Fruit fly (Drosophila melanogaster) whole organism, embryonic: Measurements from ENCODE around the gene alphaSnap.
A peak's percentile ranks its signal among the peaks of the same experiment; 100 is the strongest.

Experiments used
- Asciz ChIP-seq: fragments of 200-800 bp; sonication (Bioruptor generic); optimal IDR thresholded peaks from 2 replicates; lab custom pipeline; 2017; ENCODE audit warnings: missing biosample characterization, mild to moderate bottlenecking, missing genetic modification characterization, missing genetic modification reagents
- Atf3 ChIP-seq: fragments of 200-800 bp; sonication (Bioruptor generic); optimal IDR thresholded peaks from 3 replicates; lab custom pipeline; 2016; ENCODE audit warnings: missing biosample characterization, missing genetic modification characterization
- CG11093 ChIP-seq: fragments of 200-800 bp; sonication (Bioruptor generic); IDR thresholded peaks from 3 replicates; pipeline ENCODE4 v1.3.6; 2022; ENCODE audit warnings: missing biosample characterization, missing genetic modification characterization
- CG12236 ChIP-seq: fragments of 200-800 bp; sonication (Bioruptor generic); optimal IDR thresholded peaks from 2 replicates; lab custom pipeline; 2016; ENCODE audit warnings: missing biosample characterization, missing genetic modification characterization
- CG15073 ChIP-seq: fragments of 200-800 bp; sonication (Bioruptor generic); optimal IDR thresholded peaks from 2 replicates; lab custom pipeline; 2016; ENCODE audit warnings: missing biosample characterization, missing genetic modification characterization
- CG17361 ChIP-seq: fragments of 200-800 bp; sonication (Bioruptor generic); IDR thresholded peaks from 3 replicates; pipeline ENCODE4 v1.3.6; 2022; ENCODE audit warnings: missing biosample characterization, missing genetic modification characterization
- CG18619 ChIP-seq: fragments of 200-800 bp; sonication (Bioruptor generic); optimal IDR thresholded peaks from 3 replicates; lab custom pipeline; 2017; ENCODE audit warnings: missing biosample characterization, mild to moderate bottlenecking, missing genetic modification characterization
- CG2120 ChIP-seq: fragments of 200-800 bp; sonication (Bioruptor generic); optimal IDR thresholded peaks from 3 replicates; lab custom pipeline; 2016; ENCODE audit warnings: missing biosample characterization, missing genetic modification characterization
- CG31388 ChIP-seq: fragments of 200-800 bp; sonication (Bioruptor generic); optimal IDR thresholded peaks from 2 replicates; lab custom pipeline; 2016; ENCODE audit warnings: missing biosample characterization, missing genetic modification characterization
- CG4282 ChIP-seq: fragments of 200-800 bp; sonication (Bioruptor generic); optimal IDR thresholded peaks from 2 replicates; lab custom pipeline; 2016; ENCODE audit warnings: missing biosample characterization, missing genetic modification characterization
- CG43689 ChIP-seq: fragments of 200-800 bp; sonication (Bioruptor generic); IDR thresholded peaks from 2 replicates; pipeline ENCODE4 v1.3.6; 2022; ENCODE audit warnings: missing biosample characterization, missing genetic modification characterization
- CG5245 ChIP-seq: fragments of 200-800 bp; sonication (Bioruptor generic); optimal IDR thresholded peaks from 3 replicates; lab custom pipeline; 2016; ENCODE audit warnings: missing biosample characterization, missing genetic modification characterization
- CG6791 ChIP-seq: fragments of 200-800 bp; sonication (Bioruptor generic); IDR thresholded peaks from 3 replicates; pipeline ENCODE4 v1.3.6; 2022; ENCODE audit warnings: missing biosample characterization, missing genetic modification characterization; ENCODE audit not compliant: partially characterized antibody
- CG7372 ChIP-seq: fragments of 200-800 bp; sonication (Bioruptor generic); IDR thresholded peaks from 2 replicates; pipeline ENCODE4 v1.3.6; 2022; ENCODE audit warnings: missing biosample characterization, missing genetic modification characterization
- CG7556 ChIP-seq: fragments of 200-800 bp; sonication (Bioruptor generic); optimal IDR thresholded peaks from 2 replicates; lab custom pipeline; 2017; ENCODE audit warnings: missing biosample characterization, mild to moderate bottlenecking, missing genetic modification characterization
- CG7839 ChIP-seq: fragments of 200-800 bp; sonication (Bioruptor generic); optimal IDR thresholded peaks from 3 replicates; lab custom pipeline; 2018; ENCODE audit warnings: missing biosample characterization, mild to moderate bottlenecking, missing genetic modification characterization, moderate library complexity
- CG7928 ChIP-seq: fragments of 200-800 bp; sonication (Bioruptor generic); optimal IDR thresholded peaks from 2 replicates; lab custom pipeline; 2017; ENCODE audit warnings: missing biosample characterization, mild to moderate bottlenecking, missing genetic modification characterization
- CG7963 ChIP-seq: fragments of 200-800 bp; sonication (Bioruptor generic); IDR thresholded peaks from 3 replicates; pipeline ENCODE4 v1.3.6; 2022; ENCODE audit warnings: missing biosample characterization, missing genetic modification characterization; ENCODE audit not compliant: partially characterized antibody
- CG9215 ChIP-seq: fragments of 200-800 bp; sonication (Bioruptor generic); IDR thresholded peaks from 2 replicates; pipeline ENCODE4 v1.3.6; 2022; ENCODE audit warnings: missing biosample characterization, missing genetic modification characterization
- HmgZ ChIP-seq: fragments of 200-800 bp; sonication (Bioruptor generic); optimal IDR thresholded peaks from 2 replicates; lab custom pipeline; 2018; ENCODE audit warnings: missing biosample characterization, mild to moderate bottlenecking, missing genetic modification characterization
- Hmr ChIP-seq: fragments of 200-800 bp; sonication (Bioruptor generic); optimal IDR thresholded peaks from 3 replicates; lab custom pipeline; 2017; ENCODE audit warnings: mild to moderate bottlenecking, missing biosample characterization, missing genetic modification reagents, missing genetic modification characterization
- Mad ChIP-seq: fragments of 200-800 bp; sonication (Bioruptor generic); optimal IDR thresholded peaks from 2 replicates; lab custom pipeline; 2016; ENCODE audit warnings: missing biosample characterization, missing genetic modification characterization
- Med ChIP-seq: fragments of 200-800 bp; sonication (Bioruptor generic); peaks from one replicate; lab custom pipeline; 2016; ENCODE audit warnings: missing biosample characterization, missing genetic modification characterization, mild to moderate bottlenecking, inconsistent platforms, moderate library complexity
- Mes4 ChIP-seq: fragments of 200-800 bp; sonication (Bioruptor generic); optimal IDR thresholded peaks from 2 replicates; lab custom pipeline; 2016; ENCODE audit warnings: missing biosample characterization, missing genetic modification characterization
- NC2β ChIP-seq: fragments of 200-800 bp; sonication (Bioruptor generic); optimal IDR thresholded peaks from 2 replicates; lab custom pipeline; 2016; ENCODE audit warnings: missing biosample characterization, missing genetic modification characterization
- NK7.1 ChIP-seq: fragments of 200-800 bp; sonication (Bioruptor generic); optimal IDR thresholded peaks from 3 replicates; lab custom pipeline; 2016; ENCODE audit warnings: missing biosample characterization, missing genetic modification characterization
- Nf-YA ChIP-seq: fragments of 200-800 bp; sonication (Bioruptor generic); IDR thresholded peaks from 2 replicates; pipeline ENCODE4 v1.3.6; 2022; ENCODE audit warnings: missing biosample characterization, missing genetic modification characterization
- PHDP ChIP-seq: fragments of 200-800 bp; sonication (Bioruptor generic); optimal IDR thresholded peaks from 3 replicates; lab custom pipeline; 2018; ENCODE audit warnings: missing biosample characterization, mild to moderate bottlenecking, missing genetic modification characterization, moderate library complexity
- Ravus ChIP-seq: fragments of 200-800 bp; sonication (Bioruptor generic); IDR thresholded peaks from 2 replicates; pipeline ENCODE4 v1.3.6; 2022; ENCODE audit warnings: missing biosample characterization, missing genetic modification characterization
- Stat92E ChIP-seq, 3 experiments: fragments of >200 bp in 2 of 3; fragments of 200-800 bp in 1 of 3; sonication (Bioruptor generic) in 1 of 3; optimal IDR thresholded peaks; 2 replicates each; lab custom pipeline; 2017 to 2019; ENCODE audit warnings: missing biosample characterization in 3 of 3, missing genetic modification characterization in 3 of 3, mild to moderate bottlenecking in 1 of 3, moderate library complexity in 1 of 3
- ac ChIP-seq: fragments of 200-800 bp; sonication (Bioruptor generic); optimal IDR thresholded peaks from 3 replicates; lab custom pipeline; 2017; ENCODE audit warnings: missing biosample characterization, mild to moderate bottlenecking, missing genetic modification characterization
- ato ChIP-seq: fragments of 200-800 bp; sonication (Bioruptor generic); IDR thresholded peaks from 2 replicates; pipeline ENCODE4 v1.3.6; 2022; ENCODE audit warnings: missing biosample characterization, missing genetic modification characterization; ENCODE audit not compliant: partially characterized antibody
- bbx ChIP-seq: fragments of 200-800 bp; sonication (Bioruptor generic); IDR thresholded peaks from 2 replicates; pipeline ENCODE4 v1.3.6; 2022; ENCODE audit warnings: missing biosample characterization, missing genetic modification characterization; ENCODE audit not compliant: partially characterized antibody
- br ChIP-seq: fragments of >200 bp; optimal IDR thresholded peaks from 2 replicates; lab custom pipeline; 2017
- cas ChIP-seq: fragments of 200-800 bp; sonication (Bioruptor generic); IDR thresholded peaks from 2 replicates; pipeline ENCODE4 v1.3.6; 2022; ENCODE audit warnings: missing biosample characterization, missing genetic modification characterization
- chif ChIP-seq, 2 experiments: fragments of 200-800 bp; sonication (Bioruptor generic); optimal IDR thresholded peaks; 3 replicates each; lab custom pipeline; 2016; ENCODE audit warnings: missing biosample characterization in 2 of 2, missing genetic modification characterization in 2 of 2
- croc ChIP-seq: fragments of 200-800 bp; sonication (Bioruptor generic); conservative IDR thresholded peaks from 3 replicates; pipeline ENCODE4 v1.3.6; 2022; ENCODE audit warnings: missing biosample characterization, missing genetic modification characterization
- crol ChIP-seq: fragments of 200-800 bp; sonication (Bioruptor generic); IDR thresholded peaks from 2 replicates; pipeline ENCODE4 v1.3.6; 2022; ENCODE audit warnings: missing biosample characterization, missing genetic modification characterization
- en ChIP-seq: fragments of 200-800 bp; sonication (Bioruptor generic); optimal IDR thresholded peaks from 2 replicates; lab custom pipeline; 2016; ENCODE audit warnings: missing biosample characterization, missing genetic modification characterization
- eyg ChIP-seq: fragments of 200-800 bp; sonication (Bioruptor generic); optimal IDR thresholded peaks from 3 replicates; lab custom pipeline; 2016; ENCODE audit warnings: missing biosample characterization, missing genetic modification characterization
- gcm ChIP-seq: fragments of 200-800 bp; sonication (Bioruptor generic); optimal IDR thresholded peaks from 2 replicates; lab custom pipeline; 2019; ENCODE audit warnings: missing biosample characterization, mild to moderate bottlenecking, missing genetic modification characterization, moderate library complexity
- gfzf ChIP-seq: fragments of 200-800 bp; sonication (Bioruptor generic); optimal IDR thresholded peaks from 2 replicates; lab custom pipeline; 2016; ENCODE audit warnings: missing biosample characterization, mild to moderate bottlenecking, missing genetic modification characterization, moderate library complexity
- jigr1 ChIP-seq: fragments of 200-800 bp; sonication (Bioruptor generic); IDR thresholded peaks from 3 replicates; pipeline ENCODE4 v1.3.6; 2022; ENCODE audit warnings: missing biosample characterization, missing genetic modification characterization
- mirr ChIP-seq: fragments of 200-800 bp; sonication (Bioruptor generic); optimal IDR thresholded peaks from 3 replicates; lab custom pipeline; 2018; ENCODE audit warnings: missing biosample characterization, mild to moderate bottlenecking, missing genetic modification characterization
- pan ChIP-seq, 4 experiments: fragments of >200 bp in 3 of 4; fragments of 200-800 bp in 1 of 4; sonication (Bioruptor generic) in 1 of 4; optimal IDR thresholded peaks in 3 of 4; IDR thresholded peaks in 1 of 4; 2 replicates each; pipeline versions ENCODE4 v1.3.6 to Lab custom; 2017 to 2022; ENCODE audit warnings: missing biosample characterization in 2 of 4, missing genetic modification characterization in 2 of 4, mixed read lengths in 1 of 4
- pho ChIP-seq: fragments of 200-800 bp; sonication (Bioruptor generic); optimal IDR thresholded peaks from 2 replicates; lab custom pipeline; 2016; ENCODE audit warnings: missing biosample characterization, missing genetic modification characterization
- slp2 ChIP-seq: fragments of 200-800 bp; sonication (Bioruptor generic); optimal IDR thresholded peaks from 2 replicates; lab custom pipeline; 2016; ENCODE audit warnings: missing biosample characterization, missing genetic modification characterization
- stc ChIP-seq: fragments of 200-800 bp; sonication (Bioruptor generic); IDR thresholded peaks from 2 replicates; pipeline ENCODE4 v1.3.6; 2022; ENCODE audit warnings: missing biosample characterization, missing genetic modification characterization
- stwl ChIP-seq: fragments of 200-800 bp; sonication (Bioruptor generic); optimal IDR thresholded peaks from 3 replicates; lab custom pipeline; 2018; ENCODE audit warnings: missing biosample characterization, mild to moderate bottlenecking, missing genetic modification characterization, moderate library complexity
- wek ChIP-seq: fragments of 200-800 bp; sonication (Bioruptor generic); optimal IDR thresholded peaks from 3 replicates; lab custom pipeline; 2018; ENCODE audit warnings: missing biosample characterization, mild to moderate bottlenecking, missing genetic modification characterization, moderate library complexity
- z ChIP-seq: fragments of 200-800 bp; sonication (Bioruptor generic); IDR thresholded peaks from 3 replicates; pipeline ENCODE4 v1.3.6; 2022; ENCODE audit warnings: missing biosample characterization, missing genetic modification characterization

alphaSnap gene

DNA sequence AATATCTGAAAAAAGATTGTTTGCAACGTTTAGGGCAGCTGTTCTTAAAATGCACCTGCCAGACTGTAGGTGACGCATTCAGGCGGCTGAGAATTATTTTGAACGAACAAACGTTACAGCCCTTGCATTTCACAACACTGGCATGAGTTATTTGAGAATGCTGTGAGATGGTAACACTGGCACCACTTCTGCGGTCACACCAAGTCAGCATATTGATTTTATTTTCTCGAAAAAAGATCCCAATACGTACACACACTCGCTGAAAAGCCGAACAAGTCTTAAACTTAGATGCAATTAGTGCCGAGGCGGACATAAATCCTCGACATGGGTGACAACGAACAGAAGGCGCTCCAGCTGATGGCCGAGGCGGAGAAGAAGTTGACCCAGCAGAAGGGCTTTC lies at the start of gene alphaSnap (continued):
- no peak for TF ChIP-seq crol (GFP tag; lab: Robert Waterston, UW)
- no peak for TF ChIP-seq mirr (GFP tag; lab: Kevin White, UChicago)
- no peak for TF ChIP-seq Stat92E (GFP tag; optimal IDR thresholded peaks at IDR 0.05; lab: Kevin White, UChicago)
- TF ChIP-seq CG31388 (GFP tag; lab: Kevin White, UChicago): no peak
- no peak for TF ChIP-seq CG4282 (GFP tag; lab: Kevin White, UChicago)
- TF ChIP-seq CG43689 (GFP tag; lab: Robert Waterston, UW): no peak
- no peak for TF ChIP-seq Mad
- TF ChIP-seq br (lab: Kevin White, UChicago): no peak
- TF ChIP-seq wek (GFP tag; lab: Kevin White, UChicago): peak; percentile 2
- no peak for TF ChIP-seq CG17361
- TF ChIP-seq gfzf: peak; percentile 85
- TF ChIP-seq CG5245 (GFP tag; lab: Kevin White, UChicago): no peak
- no peak for TF ChIP-seq Mes4
- TF ChIP-seq HmgZ (tag; lab: Kevin White, UChicago): peak; percentile 80
- TF ChIP-seq Med (GFP tag; lab: Kevin White, UChicago): peak; percentile 90
- TF ChIP-seq CG2120: peak; percentile 50
- TF ChIP-seq chif (GFP tag; optimal IDR thresholded peaks at IDR 0.05; lab: Kevin White, UChicago): peak in 1 of 2 experiments; percentile 20
- TF ChIP-seq z (GFP tag; lab: Robert Waterston, UW): no peak
- peak; percentile 9 for TF ChIP-seq CG12236 (GFP tag; lab: Kevin White, UChicago)
- peak; percentile 33 for TF ChIP-seq PHDP (tag; lab: Kevin White, UChicago)
- no peak for TF ChIP-seq en (GFP tag; lab: Kevin White, UChicago)
- TF ChIP-seq CG15073 (GFP tag; lab: Kevin White, UChicago): no peak
- no peak for TF ChIP-seq CG7372 (GFP tag; lab: Robert Waterston, UW)
- no peak for TF ChIP-seq Atf3
- TF ChIP-seq CG7928 (GFP tag; lab: Kevin White, UChicago): no peak
- TF ChIP-seq cas (GFP tag; lab: Robert Waterston, UW): no peak
- TF ChIP-seq gcm (GFP tag; lab: Kevin White, UChicago): no peak
- no peak for TF ChIP-seq CG7963 (GFP tag; lab: Robert Waterston, UW)
- TF ChIP-seq CG9215 (GFP tag; lab: Robert Waterston, UW): no peak
- TF ChIP-seq CG7556 (GFP tag; lab: Kevin White, UChicago): no peak
- 0 out of 3 replicates have a peak, but pooled peaks have one; percentile 35 for TF ChIP-seq CG6791 (GFP tag; lab: Robert Waterston, UW)
- no peak; the same call in 1 of the 2 replicates for TF ChIP-seq stc (GFP tag; lab: Robert Waterston, UW)
- no peak for TF ChIP-seq CG11093 (GFP tag; lab: Robert Waterston, UW)
- TF ChIP-seq NC2β (GFP tag; lab: Kevin White, UChicago): no peak
- TF ChIP-seq pan (optimal IDR thresholded peaks at IDR 0.05; lab: Kevin White, UChicago): no peak
- no peak for TF ChIP-seq pan (GFP tag; optimal IDR thresholded peaks at IDR 0.05 in 1 of 2, IDR thresholded peaks at IDR 0.05 in 1 of 2)
- no peak for TF ChIP-seq CG18619 (GFP tag; lab: Kevin White, UChicago)
- peak; percentile 51 for TF ChIP-seq pho (GFP tag; lab: Kevin White, UChicago)
- no peak for TF ChIP-seq CG7839 (tag; lab: Kevin White, UChicago)
- peak; percentile 57; the same call in 1 of the 2 replicates for TF ChIP-seq bbx (GFP tag; lab: Robert Waterston, UW)
- TF ChIP-seq Nf-YA (GFP tag; lab: Robert Waterston, UW): no peak
- TF ChIP-seq Hmr (GFP tag; lab: Kevin White, UChicago): peak; percentile 57
- TF ChIP-seq slp2 (GFP tag; lab: Kevin White, UChicago): no peak
- no peak for TF ChIP-seq NK7.1 (GFP tag; lab: Kevin White, UChicago)
- TF ChIP-seq ato (GFP tag; lab: Robert Waterston, UW): no peak
- TF ChIP-seq Asciz (GFP tag; lab: Kevin White, UChicago): no peak
- TF ChIP-seq croc (GFP tag; lab: Robert Waterston, UW): no peak
- TF ChIP-seq eyg (GFP tag; lab: Kevin White, UChicago): no peak
- peak; percentile 68 for TF ChIP-seq ac (GFP tag; lab: Kevin White, UChicago)
- no peak for TF ChIP-seq Ravus (GFP tag; lab: Robert Waterston, UW)
- peak; percentile 94 for TF ChIP-seq stwl (tag; lab: Kevin White, UChicago)
- no peak for TF ChIP-seq jigr1
